Fruit fly (Drosophila melanogaster): ENCODE results near the gene bel.

Gene bel

DNA sequence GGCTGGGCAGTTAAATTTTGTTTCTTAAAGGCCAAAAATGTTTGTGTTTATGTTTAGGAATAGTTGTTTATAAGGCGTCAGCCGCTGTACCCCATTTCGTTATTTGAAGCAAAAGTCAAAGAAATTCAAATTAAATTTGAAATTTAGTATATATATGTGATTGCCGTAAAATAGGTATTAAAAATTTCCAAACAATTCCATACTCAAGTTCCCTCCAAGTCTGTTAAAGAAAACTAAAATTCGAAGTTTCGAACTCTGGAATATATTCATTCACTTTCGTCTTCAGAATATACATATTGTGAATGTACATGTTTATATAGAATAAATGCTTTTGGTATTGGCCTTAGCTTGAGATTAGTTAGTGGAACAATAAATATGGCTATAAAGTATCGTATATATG is at the start of gene bel:
TSS of gene bel (minus strand) at position 101 of the 400 bp plus-strand sequence.
- TF ChIP-seq nau (GFP tag; optimal IDR thresholded peaks at IDR 0.05) (no peak), tgo (GFP tag; IDR thresholded peaks at IDR 0.05) (0 out of 3 replicates have a peak, but pooled peaks have one; percentile 1)

dm6 chr3R:8707166-8707565 is 46.6 kb upstream of the bel start:
- TF ChIP-seq ci (GFP tag; IDR thresholded peaks at IDR 0.05) (peak; percentile 47; the same call in 1 of the 3 replicates), Nf-YC (tag; optimal IDR thresholded peaks at IDR 0.05) (no peak), ttk (GFP tag; IDR thresholded peaks at IDR 0.05) (0 out of 2 replicates have a peak, but pooled peaks have one; percentile 22), aop (GFP tag; IDR thresholded peaks at IDR 0.05) (no peak), CG6765 (GFP tag; optimal IDR thresholded peaks at IDR 0.05) (no peak), toy (GFP tag; IDR thresholded peaks at IDR 0.05) (no peak), Dbx (GFP tag; IDR thresholded peaks at IDR 0.05) (no peak), HLHmδ (GFP tag; optimal IDR thresholded peaks at IDR 0.05) (no peak), bab2 (GFP tag; optimal IDR thresholded peaks at IDR 0.05) (no peak), gcm2 (GFP tag; optimal IDR thresholded peaks at IDR 0.05) (no peak), CG3065 (GFP tag; optimal IDR thresholded peaks at IDR 0.05) (peak; percentile 78), Doc3 (GFP tag; IDR thresholded peaks at IDR 0.05; ENCODE audit: partially characterized antibody) (no peak), chinmo (GFP tag; IDR thresholded peaks at IDR 0.05; ENCODE audit: partially characterized antibody) (no peak), CG17359 (tag; optimal IDR thresholded peaks at IDR 0.05) (peak; percentile 81), CG17912 (GFP tag; optimal IDR thresholded peaks at IDR 0.05) (no peak), CG30020 (tag; optimal IDR thresholded peaks at IDR 0.05) (no peak), chn (GFP tag; optimal IDR thresholded peaks at IDR 0.05) (peak; percentile 68), Myb (GFP tag; optimal IDR thresholded peaks at IDR 0.05) (no peak), cg (GFP tag; optimal IDR thresholded peaks at IDR 0.05) (peak; percentile 42)

DNA sequence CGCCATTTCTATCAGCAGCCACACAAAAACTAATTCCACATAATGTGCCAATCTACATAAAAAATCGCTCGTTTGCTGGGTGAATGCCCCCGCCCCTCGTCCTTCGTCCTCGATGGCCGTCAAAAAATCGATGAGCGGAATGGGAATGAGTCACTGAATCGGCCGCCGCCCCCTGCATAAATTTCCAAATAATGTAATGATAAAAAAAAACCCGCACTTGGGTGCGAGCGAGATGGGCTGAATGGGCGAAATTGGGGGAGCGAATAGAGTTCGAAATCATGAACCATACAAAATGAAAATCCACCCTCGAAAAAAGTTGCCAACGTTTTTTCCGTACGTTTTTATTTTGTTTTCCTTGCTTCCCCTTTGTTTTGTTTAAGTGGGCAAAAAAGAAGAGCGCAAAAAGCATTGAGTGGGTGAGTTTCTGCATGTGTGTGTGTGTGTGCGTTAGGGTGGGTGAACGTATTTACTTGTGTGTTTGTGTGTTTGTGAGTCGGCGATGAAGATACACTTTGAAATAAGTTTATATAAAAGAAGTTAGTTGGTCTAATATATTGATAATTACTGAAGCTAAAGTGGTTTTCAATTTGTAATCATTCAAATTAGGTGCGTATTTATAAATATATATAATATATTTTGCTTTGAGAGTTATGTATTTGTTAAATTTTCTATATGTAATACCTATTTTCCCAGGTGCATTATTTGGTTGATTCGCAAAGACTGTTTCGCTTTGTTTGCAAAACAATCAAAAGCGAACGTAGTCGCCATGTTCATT is 44.9 kb upstream of the bel start:
- TF ChIP-seq al (GFP tag; IDR thresholded peaks at IDR 0.05) = no peak
- TF ChIP-seq sens (GFP tag) = peak; percentile 64
- no peak for TF ChIP-seq Dad (GFP tag; optimal IDR thresholded peaks at IDR 0.05)
- no peak for TF ChIP-seq Camta (GFP tag; optimal IDR thresholded peaks at IDR 0.05)
- no peak for TF ChIP-seq insv (GFP tag; optimal IDR thresholded peaks at IDR 0.05)
- TF ChIP-seq C15 (GFP tag; IDR thresholded peaks at IDR 0.05) = no peak
- peak; percentile 45 for TF ChIP-seq pros (GFP tag; optimal IDR thresholded peaks at IDR 0.05)
- peak; percentile 22 for TF ChIP-seq CG18262 (tag; optimal IDR thresholded peaks at IDR 0.05)
- peak; percentile 91 for TF ChIP-seq seq (GFP tag; IDR thresholded peaks at IDR 0.05)
- no peak for TF ChIP-seq Bdp1 (GFP tag; optimal IDR thresholded peaks at IDR 0.05)
- TF ChIP-seq Elba2 (GFP tag; optimal IDR thresholded peaks at IDR 0.05) = no peak
- no peak for TF ChIP-seq CG8290 (GFP tag; optimal IDR thresholded peaks at IDR 0.05)
- no peak for TF ChIP-seq CG8290 (tag; optimal IDR thresholded peaks at IDR 0.05)
- no peak for TF ChIP-seq CG32772 (GFP tag; IDR thresholded peaks at IDR 0.05)
- TF ChIP-seq eyg (GFP tag; optimal IDR thresholded peaks at IDR 0.05) = no peak
- no peak for TF ChIP-seq Fer3 (tag; optimal IDR thresholded peaks at IDR 0.05)
- peak; percentile 71 for TF ChIP-seq nom (GFP tag; optimal IDR thresholded peaks at IDR 0.05)
- no peak for TF ChIP-seq slbo (GFP tag; IDR thresholded peaks at IDR 0.05)
- peak; percentile 22 for TF ChIP-seq CG7839 (tag; optimal IDR thresholded peaks at IDR 0.05)
- TF ChIP-seq z (GFP tag; IDR thresholded peaks at IDR 0.05) = peak; percentile 77; the same call in 2 of the 3 replicates
- peak; percentile 91 for TF ChIP-seq Nf-YB (GFP tag; optimal IDR thresholded peaks at IDR 0.05)
- peak; percentile 3 for TF ChIP-seq CG10267 (tag; optimal IDR thresholded peaks at IDR 0.05)
- TF ChIP-seq Max (GFP tag; optimal IDR thresholded peaks at IDR 0.05) = no peak
- TF ChIP-seq Mrtf (GFP tag; IDR thresholded peaks at IDR 0.05) = 0 out of 3 replicates have a peak, but pooled peaks have one; percentile 16
- TF ChIP-seq Oaz (GFP tag; IDR thresholded peaks at IDR 0.05) = no peak
- TF ChIP-seq Vsx1 (GFP tag; optimal IDR thresholded peaks at IDR 0.05) = no peak
- no peak for TF ChIP-seq CG34224 (GFP tag; IDR thresholded peaks at IDR 0.05; ENCODE audit: partially characterized antibody)
- TF ChIP-seq abd-A (tag; optimal IDR thresholded peaks at IDR 0.05) = peak; percentile 93
